Worm (Caenorhabditis elegans): ENCODE results near the gene srw-48.

DNA sequence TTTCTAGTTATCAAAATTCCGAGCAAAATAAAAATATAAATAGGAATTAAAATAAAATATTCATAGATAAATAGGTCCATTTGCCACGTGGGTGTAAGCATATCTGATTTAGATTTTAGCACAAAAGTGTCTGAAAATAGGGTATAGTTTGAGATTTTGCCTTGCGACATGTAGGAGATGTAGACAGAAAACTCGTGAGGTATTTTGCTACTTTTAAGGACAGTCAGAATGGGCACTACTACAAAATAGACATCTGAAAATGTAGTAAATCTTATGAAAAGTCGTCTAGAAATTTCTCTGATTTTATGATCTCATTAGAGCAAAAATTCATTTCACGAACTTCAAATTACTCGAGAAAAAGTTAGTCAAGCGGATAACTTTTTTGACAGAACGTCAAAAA is 46.1 kb upstream of the srw-48 start, which contains the start of gene srv-34:
- TF ChIP-seq F13C5.2 (tag; optimal IDR thresholded peaks at IDR 0.05) (no peak), scrt-1 (GFP tag; IDR thresholded peaks at IDR 0.05) (no peak), ama-1 (optimal IDR thresholded peaks at IDR 0.05) (no peak), tbx-37 (GFP tag; conservative IDR thresholded peaks at IDR 0.05) (no peak), tbx-11 (GFP tag; IDR thresholded peaks at IDR 0.05) (no peak), tra-4 (tag; optimal IDR thresholded peaks at IDR 0.05) (no peak), ceh-36 (tag; optimal IDR thresholded peaks at IDR 0.05) (no peak), sea-1 (GFP tag; conservative IDR thresholded peaks at IDR 0.05) (no peak), aly-1 (tag; optimal IDR thresholded peaks at IDR 0.05) (no peak), hnd-1 (tag; optimal IDR thresholded peaks at IDR 0.05) (no peak), hmg-4 (GFP tag; optimal IDR thresholded peaks at IDR 0.05) (no peak), ets-7 (tag; optimal IDR thresholded peaks at IDR 0.05) (no peak)
